Worm (Caenorhabditis elegans): ENCODE measurements around the gene srh-172.

ce11 chrV:19994093-19994492 is 35.2 kb downstream of the srh-172 start, which contains the start of gene Y60A3A.25:
- TF ChIP-seq ztf-11 (tag; optimal IDR thresholded peaks at IDR 0.05) (no peak), gmeb-1 (tag; optimal IDR thresholded peaks at IDR 0.05) (no peak), unc-62 (GFP tag; optimal IDR thresholded peaks at IDR 0.05) (no peak), nhr-10 (tag; optimal IDR thresholded peaks at IDR 0.05) (no peak), lin-11 (tag; optimal IDR thresholded peaks at IDR 0.05) (no peak)
